Worm (Caenorhabditis elegans) whole organism, L1 larva: Measurements from ENCODE around the gene srbc-11.
A peak's percentile ranks its signal among the peaks of the same experiment; 100 is the strongest.

Experiments
- C16A3.4 ChIP-seq: fragments of 150-350 bp; optimal IDR thresholded peaks from 2 replicates; lab custom pipeline; 2014; ENCODE audit warnings: missing biosample characterization, missing genetic modification characterization
- C34B4.2 ChIP-seq: sonication (generic microtip); optimal IDR thresholded peaks from 2 replicates; lab custom pipeline; 2017; ENCODE audit warnings: mild to moderate bottlenecking, missing genetic modification characterization, missing compliant biosample characterization
- F16B12.6 ChIP-seq: fragments of 150-350 bp; optimal IDR thresholded peaks from 2 replicates; lab custom pipeline; 2014; ENCODE audit warnings: missing biosample characterization, missing genetic modification characterization
- Y116A8C.19 ChIP-seq: sonication (generic microtip); optimal IDR thresholded peaks from 2 replicates; lab custom pipeline; 2016; ENCODE audit warnings: missing compliant biosample characterization, missing genetic modification characterization, borderline replicate concordance
- alr-1 ChIP-seq: fragments of 200-800 bp; sonication (Bioruptor generic); optimal IDR thresholded peaks from 2 replicates; lab custom pipeline; 2018; ENCODE audit warnings: borderline replicate concordance, mild to moderate bottlenecking, missing genetic modification characterization, missing compliant biosample characterization
- blmp-1 ChIP-seq: fragments of 150-350 bp; optimal IDR thresholded peaks from 2 replicates; lab custom pipeline; 2014; ENCODE audit warnings: missing biosample characterization, missing genetic modification characterization
- ceh-90 ChIP-seq: sonication (generic microtip); optimal IDR thresholded peaks from 2 replicates; lab custom pipeline; 2016; ENCODE audit warnings: missing genetic modification characterization, missing compliant biosample characterization
- ces-1 ChIP-seq: fragments of 150-350 bp; optimal IDR thresholded peaks from 2 replicates; lab custom pipeline; 2014; ENCODE audit warnings: missing biosample characterization, missing genetic modification reagents, missing genetic modification characterization
- dsc-1 ChIP-seq: sonication (generic microtip); optimal IDR thresholded peaks from 2 replicates; lab custom pipeline; 2016; ENCODE audit warnings: mild to moderate bottlenecking, missing genetic modification characterization, missing compliant biosample characterization
- efl-1 ChIP-seq, 4 experiments: fragments of 150-350 bp; optimal IDR thresholded peaks in 3 of 4; peaks in 1 of 4; 1 replicate in 1 of 4; 2 replicates in 3 of 4; lab custom pipeline; 2014; ENCODE audit warnings: missing biosample characterization in 2 of 4, missing genetic modification characterization in 2 of 4, missing genetic modification reagents in 2 of 4
- egl-13 ChIP-seq: sonication (generic microtip); optimal IDR thresholded peaks from 2 replicates; lab custom pipeline; 2016; ENCODE audit warnings: missing genotype, missing genetic modification reagents, missing genetic modification characterization, missing compliant biosample characterization
- elt-2 ChIP-seq: sonication (generic microtip); optimal IDR thresholded peaks from 2 replicates; lab custom pipeline; 2016; ENCODE audit warnings: missing genetic modification characterization, mild to moderate bottlenecking, inconsistent platforms, missing compliant biosample characterization, missing genetic modification reagents
- ets-5 ChIP-seq: fragments of 200-800 bp; sonication (Bioruptor generic); IDR thresholded peaks from 2 replicates; pipeline ENCODE4 v1.3.6; 2022; ENCODE audit warnings: missing genetic modification characterization, missing compliant biosample characterization
- fos-1 ChIP-seq: fragments of 150-350 bp; optimal IDR thresholded peaks from 2 replicates; lab custom pipeline; 2014; ENCODE audit warnings: missing biosample characterization, missing genetic modification characterization
- hlh-17 ChIP-seq: fragments of 200-800 bp; sonication (Bioruptor generic); optimal IDR thresholded peaks from 2 replicates; lab custom pipeline; 2018; ENCODE audit warnings: missing genetic modification characterization, mild to moderate bottlenecking, missing compliant biosample characterization, moderate library complexity, borderline replicate concordance
- irx-1 ChIP-seq: sonication (generic microtip); optimal IDR thresholded peaks from 2 replicates; lab custom pipeline; 2016; ENCODE audit warnings: missing genetic modification characterization, missing compliant biosample characterization
- isw-1 ChIP-seq: fragments of 200-800 bp; sonication (Bioruptor generic); IDR thresholded peaks from 2 replicates; pipeline ENCODE4 v1.3.6; 2022; ENCODE audit warnings: missing genetic modification characterization, missing compliant biosample characterization
- jun-1 ChIP-seq: fragments of 150-350 bp; optimal IDR thresholded peaks from 2 replicates; lab custom pipeline; 2014; ENCODE audit warnings: missing biosample characterization, missing genetic modification reagents, missing genetic modification characterization
- lin-13 ChIP-seq: fragments of 150-350 bp; optimal IDR thresholded peaks from 2 replicates; lab custom pipeline; 2014; ENCODE audit warnings: missing biosample characterization, missing genetic modification reagents, missing genetic modification characterization
- lin-15B ChIP-seq: fragments of 150-350 bp; sonication (generic microtip); optimal IDR thresholded peaks from 3 replicates; lab custom pipeline; 2014; ENCODE audit warnings: missing biosample characterization, missing genetic modification characterization
- mab-9 ChIP-seq: fragments of 200-800 bp; sonication (Bioruptor generic); IDR thresholded peaks from 2 replicates; pipeline ENCODE4 v1.3.6; 2022; ENCODE audit warnings: missing genetic modification reagents, missing genetic modification characterization, missing compliant biosample characterization
- mef-2 ChIP-seq: fragments of 150-350 bp; optimal IDR thresholded peaks from 2 replicates; lab custom pipeline; 2014; ENCODE audit warnings: missing biosample characterization, missing genetic modification characterization
- nhr-11 ChIP-seq: fragments of 150-350 bp; optimal IDR thresholded peaks from 2 replicates; lab custom pipeline; 2014; ENCODE audit warnings: missing biosample characterization, missing genetic modification characterization
- nhr-12 ChIP-seq: sonication (generic microtip); optimal IDR thresholded peaks from 2 replicates; lab custom pipeline; 2017; ENCODE audit warnings: missing biosample characterization, missing genetic modification characterization
- nhr-28 ChIP-seq: fragments of 150-350 bp; optimal IDR thresholded peaks from 2 replicates; lab custom pipeline; 2014; ENCODE audit warnings: missing biosample characterization, missing genetic modification characterization
- nhr-47 ChIP-seq: sonication (generic microtip); optimal IDR thresholded peaks from 2 replicates; lab custom pipeline; 2016; ENCODE audit warnings: mild to moderate bottlenecking, missing genetic modification characterization, moderate library complexity, missing compliant biosample characterization
- nhr-77 ChIP-seq: fragments of 150-350 bp; optimal IDR thresholded peaks from 2 replicates; lab custom pipeline; 2014; ENCODE audit warnings: missing biosample characterization, missing genetic modification characterization
- nhr-85 ChIP-seq: sonication (generic microtip); peaks from one replicate; lab custom pipeline; 2016; ENCODE audit warnings: missing genetic modification characterization, inconsistent platforms, missing compliant biosample characterization
- nhr-90 ChIP-seq: sonication (generic microtip); optimal IDR thresholded peaks from 2 replicates; lab custom pipeline; 2016; ENCODE audit warnings: mild to moderate bottlenecking, missing genetic modification characterization, missing compliant biosample characterization; ENCODE audit not compliant: poor library complexity
- pax-3 ChIP-seq: fragments of 200-800 bp; sonication (Bioruptor generic); optimal IDR thresholded peaks from 2 replicates; lab custom pipeline; 2018; ENCODE audit warnings: mild to moderate bottlenecking, missing genetic modification characterization, moderate library complexity, missing compliant biosample characterization
- pqm-1 ChIP-seq: sonication (generic microtip); optimal IDR thresholded peaks from 3 replicates; lab custom pipeline; 2017; ENCODE audit warnings: missing biosample characterization, missing genetic modification characterization
- rnt-1 ChIP-seq: sonication (generic microtip); optimal IDR thresholded peaks from 2 replicates; lab custom pipeline; 2016; ENCODE audit warnings: mild to moderate bottlenecking, missing genetic modification characterization, moderate library complexity, missing compliant biosample characterization
- snpc-4 ChIP-seq: fragments of 150-350 bp; optimal IDR thresholded peaks from 2 replicates; lab custom pipeline; 2014; ENCODE audit warnings: missing biosample characterization, missing genetic modification characterization
- snu-23 ChIP-seq: sonication (generic microtip); optimal IDR thresholded peaks from 2 replicates; lab custom pipeline; 2016; ENCODE audit warnings: missing genetic modification characterization, missing compliant biosample characterization
- swsn-7 ChIP-seq: sonication (generic microtip); optimal IDR thresholded peaks from 2 replicates; lab custom pipeline; 2016; ENCODE audit warnings: missing genetic modification characterization, missing compliant biosample characterization
- tlp-1 ChIP-seq: fragments of 150-350 bp; optimal IDR thresholded peaks from 2 replicates; lab custom pipeline; 2014; ENCODE audit warnings: missing biosample characterization, missing genetic modification characterization
- unc-30 ChIP-seq: sonication (generic microtip); optimal IDR thresholded peaks from 2 replicates; lab custom pipeline; 2017; ENCODE audit warnings: missing biosample characterization, missing genetic modification characterization
- unc-86 ChIP-seq: sonication (generic microtip); optimal IDR thresholded peaks from 2 replicates; lab custom pipeline; 2016; ENCODE audit warnings: missing genetic modification characterization, missing compliant biosample characterization
- unc-98 ChIP-seq: fragments of 200-800 bp; sonication (Bioruptor generic); IDR thresholded peaks from 2 replicates; pipeline ENCODE4 v1.3.6; 2022; ENCODE audit warnings: missing genetic modification characterization, missing compliant biosample characterization
- vab-15 ChIP-seq: sonication (generic microtip); optimal IDR thresholded peaks from 2 replicates; lab custom pipeline; 2017; ENCODE audit warnings: missing genotype, mild to moderate bottlenecking, missing genetic modification characterization, missing compliant biosample characterization
- xbp-1 ChIP-seq: sonication (generic microtip); optimal IDR thresholded peaks from 2 replicates; lab custom pipeline; 2016; ENCODE audit warnings: missing genetic modification characterization, missing compliant biosample characterization
- ztf-4 ChIP-seq: fragments of 150-350 bp; optimal IDR thresholded peaks from 2 replicates; lab custom pipeline; 2014; ENCODE audit warnings: missing biosample characterization, missing genetic modification characterization

Gene srbc-11

ce11 chrV:7528816-7529215 lies 33.7 kb upstream of the srbc-11 start, which contains the start of gene C54F6.5:
Gene C54F6.5, plus strand, starts transcription at chrV:7529116.
- TF ChIP-seq irx-1 (no peak), fos-1 (tag; lab: Kevin White, UChicago) (no peak), unc-98 (no peak), ztf-4 (no peak), jun-1 (no peak), xbp-1 (tag; lab: Kevin White, UChicago) (no peak), C16A3.4 (tag; lab: Kevin White, UChicago) (no peak), snpc-4 (tag; lab: Kevin White, UChicago) (no peak), egl-13 (tag; lab: Kevin White, UChicago) (no peak), ets-5 (no peak), dsc-1 (tag; lab: Kevin White, UChicago) (no peak), pqm-1 (tag; lab: Kevin White, UChicago) (no peak), unc-30 (no peak), snu-23 (GFP tag; lab: Kevin White, UChicago) (no peak), rnt-1 (no peak), blmp-1 (tag; lab: Kevin White, UChicago) (no peak), nhr-28 (no peak), mef-2 (no peak), vab-15 (no peak), nhr-47 (tag; lab: Kevin White, UChicago) (no peak)

ce11 chrV:7527153-7527552 lies 32.1 kb upstream of the srbc-11 start, which contains the start of gene C54F6.17:
Gene C54F6.17, plus strand, starts transcription at chrV:7527453.
- no peak for TF ChIP-seq nhr-90 (tag; lab: Kevin White, UChicago)
- no peak for TF ChIP-seq hlh-17 (GFP tag; lab: Kevin White, UChicago)
- TF ChIP-seq C34B4.2 = no peak
- no peak for TF ChIP-seq pax-3 (tag; lab: Kevin White, UChicago)
- no peak for TF ChIP-seq snpc-4 (tag; lab: Kevin White, UChicago)
- TF ChIP-seq nhr-77 = no peak
- no peak for TF ChIP-seq unc-86 (tag; lab: Kevin White, UChicago)
- no peak for TF ChIP-seq fos-1 (tag; lab: Kevin White, UChicago)
- no peak for TF ChIP-seq nhr-12 (tag; lab: Kevin White, UChicago)
- no peak for TF ChIP-seq elt-2 (tag; lab: Kevin White, UChicago)
- no peak for TF ChIP-seq lin-15B
- no peak for TF ChIP-seq Y116A8C.19
- TF ChIP-seq isw-1 (GFP tag; lab: Robert Waterston, UW) = no peak
- no peak for TF ChIP-seq C16A3.4 (tag; lab: Kevin White, UChicago)

ce11 chrV:7525695-7526094 lies 30.6 kb upstream of the srbc-11 start, which contains the start of gene C54F6.18:
Gene C54F6.18, plus strand, starts transcription at chrV:7525995.
- no peak for TF ChIP-seq swsn-7 (tag; lab: Kevin White, UChicago)
- TF ChIP-seq alr-1 (tag; lab: Kevin White, UChicago) = no peak
- TF ChIP-seq nhr-85 (tag; lab: Kevin White, UChicago) = no peak
- TF ChIP-seq nhr-12 (tag; lab: Kevin White, UChicago) = no peak
- TF ChIP-seq ceh-90 (tag; lab: Kevin White, UChicago) = no peak
- TF ChIP-seq nhr-11 (tag; lab: Kevin White, UChicago) = no peak
- TF ChIP-seq ces-1 (GFP tag; lab: Kevin White, UChicago) = no peak
- TF ChIP-seq elt-2 (tag; lab: Kevin White, UChicago) = no peak
- TF ChIP-seq mef-2 = no peak
- no peak for TF ChIP-seq lin-13 (GFP tag; lab: Kevin White, UChicago)
- TF ChIP-seq lin-15B = no peak
- TF ChIP-seq tlp-1 = no peak
- TF ChIP-seq F16B12.6 = no peak

ce11 chrV:7524447-7524846 lies 29.4 kb upstream of the srbc-11 start, which contains the start of gene C54F6.20:
Gene C54F6.20, plus strand, starts transcription at chrV:7524747.
- no peak for TF ChIP-seq mab-9 (GFP tag; lab: Robert Waterston, UW)
- no peak for TF ChIP-seq efl-1 (optimal IDR thresholded peaks at IDR 0.05; lab: Kevin White, UChicago)
- TF ChIP-seq efl-1 (GFP tag; optimal IDR thresholded peaks at IDR 0.05 in 1 of 2; lab: Kevin White, UChicago) = peak in 1 of 2 experiments; percentile 54
